Fruit fly (Drosophila melanogaster) whole organism: ENCODE data around the gene CG17197.

Experiments
- CG8478 ChIP-seq: fragments of >200 bp; optimal IDR thresholded peaks from 2 replicates; lab custom pipeline; 2018; ENCODE audit warnings: inconsistent platforms
- Dll ChIP-seq: fragments of >200 bp; optimal IDR thresholded peaks from 2 replicates; lab custom pipeline; 2017
- EcR ChIP-seq, 2 experiments: fragments of >200 bp; optimal IDR thresholded peaks; 2 replicates each; lab custom pipeline; 2017; ENCODE audit warnings: missing biosample characterization in 2 of 2, missing genetic modification characterization in 2 of 2, missing genetic modification reagents in 2 of 2
- pan ChIP-seq: fragments of >200 bp; optimal IDR thresholded peaks from 2 replicates; lab custom pipeline; 2017
- psq ChIP-seq: fragments of >200 bp; optimal IDR thresholded peaks from 2 replicates; lab custom pipeline; 2017
- usp ChIP-seq: fragments of >200 bp; optimal IDR thresholded peaks from 2 replicates; lab custom pipeline; 2017; ENCODE audit warnings: missing biosample characterization, missing genetic modification characterization, mixed read lengths

CG17197 gene

DNA sequence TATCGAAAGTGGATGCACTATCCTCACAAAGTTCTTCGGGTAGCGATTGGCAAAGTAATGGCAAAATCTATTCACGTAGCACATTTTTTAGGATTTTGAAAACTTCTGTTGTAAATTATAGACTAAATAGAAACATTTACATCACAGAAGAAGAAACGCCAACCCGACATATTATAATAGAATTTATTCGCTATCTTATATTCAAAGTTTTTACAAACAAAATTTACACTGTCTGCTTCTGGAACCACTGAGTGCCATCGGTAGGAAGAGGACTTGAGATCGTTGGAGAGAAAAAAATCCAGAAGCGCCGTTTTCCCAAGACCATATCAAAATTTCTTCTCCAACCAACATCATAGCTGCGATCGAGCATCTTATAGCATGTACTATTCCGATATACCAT lies 1.9 kb upstream of the CG17197 start, which contains the start of gene CG17195:
CG17195 (minus strand) TSS at position 101 of the 400 bp plus-strand sequence.
- TF ChIP-seq CG8478 (lab: Kevin White, UChicago) (no peak), pan (lab: Kevin White, UChicago) (no peak), EcR (GFP tag; optimal IDR thresholded peaks at IDR 0.05; lab: Kevin White, UChicago) (no peak), Dll (lab: Kevin White, UChicago) (no peak), usp (GFP tag; lab: Kevin White, UChicago) (no peak), psq (lab: Kevin White, UChicago) (no peak)

DNA sequence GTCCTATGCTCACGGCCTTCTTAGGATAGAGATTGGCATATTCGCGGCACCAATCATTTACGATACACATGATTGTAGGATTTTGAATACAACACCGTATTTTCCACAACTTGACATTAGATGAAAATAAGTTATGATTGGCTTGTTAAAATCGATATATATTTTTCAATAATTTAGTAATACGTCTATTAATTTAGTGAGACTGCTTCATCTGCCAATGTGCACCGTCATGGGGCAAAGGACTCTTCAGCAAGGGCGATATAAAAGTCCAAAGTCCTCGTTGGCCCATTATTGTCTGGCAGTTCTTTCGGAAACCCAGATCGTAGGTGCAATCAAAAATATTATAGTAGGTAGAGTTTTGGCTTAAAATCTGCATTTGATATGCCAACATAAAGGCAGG lies 968 bp upstream of the CG17197 start, which contains the start of gene CG17196:
CG17196 (minus strand) TSS at position 101 of the 400 bp plus-strand sequence.
- TF ChIP-seq EcR (GFP tag; optimal IDR thresholded peaks at IDR 0.05; lab: Kevin White, UChicago) (no peak), usp (GFP tag; lab: Kevin White, UChicago) (no peak), Dll (lab: Kevin White, UChicago) (no peak), psq (lab: Kevin White, UChicago) (no peak), CG8478 (lab: Kevin White, UChicago) (no peak), pan (lab: Kevin White, UChicago) (no peak)

DNA sequence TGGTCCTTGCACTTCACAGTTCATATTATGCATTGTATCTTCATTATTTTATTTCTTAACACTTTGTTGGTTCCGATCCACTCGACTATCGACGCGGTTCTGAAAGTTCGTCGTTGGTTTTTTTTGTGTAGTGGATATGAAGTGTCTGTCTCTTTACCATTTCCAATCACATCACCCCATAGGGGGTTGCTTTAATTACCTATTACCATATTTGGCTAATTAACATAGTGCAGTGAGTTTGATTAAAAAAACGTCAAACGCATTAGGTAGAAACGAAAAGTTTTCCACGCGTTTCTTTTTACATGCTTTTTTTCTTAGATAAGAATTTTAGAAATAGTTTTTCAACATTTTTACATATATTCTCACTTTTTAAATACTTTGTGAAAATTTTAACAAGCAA lies 12.2 kb downstream of the CG17197 start, which contains the start of gene LpR1:
LpR1 (minus strand) TSS at position 101 of the 400 bp plus-strand sequence.
- no peak for TF ChIP-seq pan (lab: Kevin White, UChicago)
- no peak for TF ChIP-seq usp (GFP tag; lab: Kevin White, UChicago)
- TF ChIP-seq psq (lab: Kevin White, UChicago), result no peak
- TF ChIP-seq CG8478 (lab: Kevin White, UChicago), result no peak
- TF ChIP-seq Dll (lab: Kevin White, UChicago), result no peak
- TF ChIP-seq EcR (GFP tag; optimal IDR thresholded peaks at IDR 0.05; lab: Kevin White, UChicago), result no peak

DNA sequence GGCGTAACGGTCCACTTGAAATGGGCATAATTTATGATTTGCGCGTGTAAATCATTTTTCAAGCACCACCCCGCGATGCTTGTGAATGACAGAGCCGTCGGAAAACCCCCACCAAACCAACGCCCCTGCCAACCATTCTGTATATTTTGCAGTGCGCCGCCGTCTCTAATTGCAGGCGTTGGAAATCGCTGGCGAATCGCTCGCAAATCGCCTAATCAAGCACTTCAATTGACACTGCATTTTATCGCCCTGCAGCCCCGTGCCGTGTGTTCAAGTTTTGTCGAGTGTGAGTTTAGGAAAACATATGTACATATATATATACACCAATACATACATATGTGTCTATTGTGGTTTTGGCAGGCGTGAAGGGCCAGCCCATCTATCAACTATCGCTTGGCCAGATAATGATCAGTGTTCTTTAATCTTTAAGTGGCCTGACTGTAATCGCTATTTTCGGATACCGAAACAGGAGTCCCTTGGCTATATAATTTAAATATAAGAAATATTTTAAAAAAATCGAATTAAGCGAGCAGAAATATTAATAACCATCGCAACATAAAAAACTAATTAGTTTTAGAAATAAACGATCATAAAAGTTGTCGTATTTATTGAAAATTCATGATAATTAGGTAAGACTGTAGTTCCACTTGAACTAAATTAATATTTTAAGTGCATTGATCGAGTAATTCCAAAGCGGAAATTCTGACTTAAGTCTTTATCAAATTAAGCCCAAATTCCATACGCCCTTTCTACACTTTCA lies 13.0 kb downstream of the CG17197 start:
- no peak for TF ChIP-seq usp (GFP tag; lab: Kevin White, UChicago)
- TF ChIP-seq CG8478 (lab: Kevin White, UChicago), result no peak
- TF ChIP-seq pan (lab: Kevin White, UChicago), result no peak
- TF ChIP-seq EcR (GFP tag; optimal IDR thresholded peaks at IDR 0.05; lab: Kevin White, UChicago), result no peak
- TF ChIP-seq Dll (lab: Kevin White, UChicago), result no peak
- no peak for TF ChIP-seq psq (lab: Kevin White, UChicago)

DNA sequence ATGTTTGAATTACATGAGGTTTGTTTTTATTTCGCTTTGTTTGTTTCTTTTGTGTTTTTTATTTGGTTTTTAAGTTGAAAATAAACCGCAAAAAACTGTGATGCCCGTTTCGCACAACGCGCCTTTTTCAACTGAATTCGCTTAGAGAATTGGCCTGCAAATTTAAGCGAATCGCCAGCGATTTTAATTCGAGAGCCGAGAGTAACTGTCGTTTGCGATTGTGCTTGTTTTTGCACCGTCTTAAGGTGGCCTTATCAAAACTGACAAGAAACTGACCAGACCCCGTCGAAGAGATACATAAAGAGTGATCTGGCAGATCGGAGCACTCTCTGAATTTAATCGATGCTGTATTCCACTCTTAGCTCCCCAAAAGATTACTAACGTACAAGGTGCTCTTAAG lies 15.0 kb downstream of the CG17197 start:
- TF ChIP-seq psq (lab: Kevin White, UChicago) (no peak), usp (GFP tag; lab: Kevin White, UChicago) (no peak), CG8478 (lab: Kevin White, UChicago) (no peak), pan (lab: Kevin White, UChicago) (no peak), Dll (lab: Kevin White, UChicago) (no peak), EcR (GFP tag; optimal IDR thresholded peaks at IDR 0.05; lab: Kevin White, UChicago) (no peak)

DNA sequence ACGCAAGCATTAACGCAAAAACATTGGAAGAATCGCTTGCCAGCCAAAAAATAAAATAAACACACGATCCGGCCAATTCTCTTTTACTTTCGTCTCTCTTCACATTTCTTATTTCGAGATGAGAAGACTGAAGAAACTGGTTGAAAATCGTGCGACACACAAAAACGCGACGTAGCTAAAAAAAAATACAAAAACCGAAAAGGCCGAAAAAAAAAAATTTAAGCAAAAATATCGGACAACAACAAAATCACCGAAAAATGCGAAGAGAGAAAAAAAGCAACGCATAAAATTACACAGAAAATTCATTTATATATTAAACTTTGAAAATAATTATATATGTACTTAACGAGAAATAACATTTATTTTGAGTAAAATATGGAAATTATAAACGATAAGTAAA lies 15.7 kb downstream of the CG17197 start:
- no peak for TF ChIP-seq pan (lab: Kevin White, UChicago)
- no peak for TF ChIP-seq Dll (lab: Kevin White, UChicago)
- TF ChIP-seq usp (GFP tag; lab: Kevin White, UChicago), result no peak
- no peak for TF ChIP-seq CG8478 (lab: Kevin White, UChicago)
- TF ChIP-seq psq (lab: Kevin White, UChicago), result no peak
- no peak for TF ChIP-seq EcR (GFP tag; optimal IDR thresholded peaks at IDR 0.05; lab: Kevin White, UChicago)

DNA sequence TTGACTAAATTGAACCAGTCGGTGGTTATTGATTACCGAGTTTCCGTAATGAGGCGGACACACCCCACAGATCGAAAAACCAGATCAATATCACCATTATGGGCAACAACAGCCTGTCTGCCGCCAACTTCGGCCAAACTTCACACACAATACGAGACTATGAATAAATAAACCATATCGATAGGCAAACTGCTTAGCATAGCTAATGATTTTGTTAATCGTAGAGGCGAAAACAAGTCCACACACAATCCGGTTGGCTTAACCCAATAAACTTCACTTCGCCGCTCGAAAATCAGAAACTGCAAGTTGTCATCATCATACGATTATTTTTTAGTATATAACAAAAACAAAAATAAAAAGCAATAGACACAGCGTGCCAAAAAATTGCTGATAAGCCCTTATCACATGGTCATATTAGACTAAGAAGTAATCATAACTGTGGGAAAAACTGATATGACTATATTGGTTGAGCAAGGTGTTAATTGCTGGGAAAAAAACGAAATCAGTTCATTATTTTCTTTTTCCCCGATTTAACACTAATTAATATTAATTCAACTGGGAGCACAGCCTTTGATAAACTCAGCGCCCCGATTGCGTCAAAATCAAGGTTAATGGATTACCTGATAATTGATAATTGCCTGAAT lies 19.2 kb downstream of the CG17197 start:
- TF ChIP-seq CG8478 (lab: Kevin White, UChicago), result no peak
- no peak for TF ChIP-seq Dll (lab: Kevin White, UChicago)
- TF ChIP-seq pan (lab: Kevin White, UChicago), result no peak
- TF ChIP-seq psq (lab: Kevin White, UChicago), result no peak
- no peak for TF ChIP-seq usp (GFP tag; lab: Kevin White, UChicago)
- TF ChIP-seq EcR (GFP tag; optimal IDR thresholded peaks at IDR 0.05; lab: Kevin White, UChicago), result no peak

DNA sequence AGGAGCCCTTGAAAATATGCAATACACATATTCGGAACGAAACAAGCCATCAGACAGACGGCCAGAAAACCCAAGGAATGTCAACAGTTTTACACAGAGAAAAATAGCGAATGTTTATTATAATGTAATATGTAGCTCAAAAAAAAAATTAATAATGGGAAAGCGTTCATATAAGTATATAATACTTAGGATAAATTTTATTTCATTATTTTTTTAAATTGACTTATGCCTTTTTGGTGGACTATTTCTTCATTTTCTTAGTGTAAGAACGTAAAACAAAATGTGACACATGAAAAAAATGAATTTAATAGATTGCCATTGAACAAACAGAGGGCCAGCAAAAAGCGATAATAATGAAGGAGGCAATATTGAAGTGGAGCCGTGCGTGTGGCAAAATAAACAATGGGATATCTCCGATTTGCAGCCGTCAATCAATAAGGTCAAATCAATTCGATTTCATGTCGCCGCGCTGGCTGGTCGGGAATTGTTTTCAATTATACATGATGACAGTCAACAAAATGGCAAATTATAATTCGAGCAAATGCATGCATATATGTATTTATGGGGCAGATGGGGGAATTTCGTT lies 20.2 kb downstream of the CG17197 start:
- TF ChIP-seq pan (lab: Kevin White, UChicago), result no peak
- TF ChIP-seq usp (GFP tag; lab: Kevin White, UChicago), result no peak
- no peak for TF ChIP-seq Dll (lab: Kevin White, UChicago)
- TF ChIP-seq CG8478 (lab: Kevin White, UChicago), result no peak
- no peak for TF ChIP-seq psq (lab: Kevin White, UChicago)
- TF ChIP-seq EcR (GFP tag; optimal IDR thresholded peaks at IDR 0.05; lab: Kevin White, UChicago), result no peak

DNA sequence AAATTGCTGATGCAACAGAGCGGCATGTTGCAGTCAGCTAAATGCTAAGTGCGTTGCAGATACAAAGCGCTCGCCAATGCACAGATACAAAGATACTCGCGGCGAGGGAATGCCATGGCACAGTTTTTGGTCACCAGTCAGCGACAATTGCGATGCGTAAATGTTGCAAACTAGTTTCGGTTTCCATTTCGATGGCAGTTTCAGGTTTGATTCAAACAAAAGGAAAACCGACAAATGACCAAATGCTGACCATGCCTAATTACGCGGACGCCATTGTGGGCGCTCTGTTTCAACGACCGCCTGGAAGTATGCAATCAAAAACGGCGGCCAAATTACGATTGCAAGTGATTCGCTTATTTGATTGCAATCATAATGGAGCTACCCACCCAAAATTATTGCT lies 21.4 kb downstream of the CG17197 start:
- TF ChIP-seq pan (lab: Kevin White, UChicago) (no peak), psq (lab: Kevin White, UChicago) (no peak), CG8478 (lab: Kevin White, UChicago) (no peak), usp (GFP tag; lab: Kevin White, UChicago) (no peak), EcR (GFP tag; optimal IDR thresholded peaks at IDR 0.05; lab: Kevin White, UChicago) (no peak), Dll (lab: Kevin White, UChicago) (no peak)

DNA sequence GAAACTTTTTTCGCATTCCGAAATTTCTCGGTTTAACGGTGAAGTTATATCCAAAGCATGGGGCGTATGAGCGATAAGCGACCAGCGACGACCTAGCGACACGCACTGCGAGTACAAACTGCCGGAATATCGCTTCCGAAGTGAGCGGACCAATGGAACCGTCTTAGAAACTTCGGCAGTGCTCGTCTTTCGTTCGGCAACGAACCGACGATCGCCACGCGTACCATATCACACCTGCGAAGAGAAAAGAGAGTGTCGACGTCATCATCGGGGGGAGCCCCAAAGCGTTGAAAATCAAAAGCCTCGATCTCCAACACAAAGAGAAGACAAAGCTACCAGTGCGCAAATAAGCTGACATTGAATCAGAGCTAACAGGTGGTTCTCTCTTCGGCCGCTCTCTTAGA lies 34.8 kb downstream of the CG17197 start, which contains the start of gene LpR2:
LpR2 (minus strand) TSS at position 118 of the 404 bp plus-strand sequence.
- no peak for TF ChIP-seq psq (lab: Kevin White, UChicago)
- no peak for TF ChIP-seq Dll (lab: Kevin White, UChicago)
- TF ChIP-seq usp (GFP tag; lab: Kevin White, UChicago), result no peak
- no peak for TF ChIP-seq EcR (GFP tag; optimal IDR thresholded peaks at IDR 0.05; lab: Kevin White, UChicago)
- no peak for TF ChIP-seq pan (lab: Kevin White, UChicago)
- no peak for TF ChIP-seq CG8478 (lab: Kevin White, UChicago)
